Fruit fly (Drosophila melanogaster) whole organism: ENCODE measurements around the gene Sf3b3.

Experiments
- CG8478 ChIP-seq: fragments of >200 bp; optimal IDR thresholded peaks from 2 replicates; lab custom pipeline; 2018; ENCODE audit warnings: inconsistent platforms
- EcR ChIP-seq, 2 experiments: fragments of >200 bp; optimal IDR thresholded peaks; 2 replicates each; lab custom pipeline; 2017; ENCODE audit warnings: missing biosample characterization in 2 of 2, missing genetic modification characterization in 2 of 2, missing genetic modification reagents in 2 of 2
- psq ChIP-seq: fragments of >200 bp; optimal IDR thresholded peaks from 2 replicates; lab custom pipeline; 2017

DNA sequence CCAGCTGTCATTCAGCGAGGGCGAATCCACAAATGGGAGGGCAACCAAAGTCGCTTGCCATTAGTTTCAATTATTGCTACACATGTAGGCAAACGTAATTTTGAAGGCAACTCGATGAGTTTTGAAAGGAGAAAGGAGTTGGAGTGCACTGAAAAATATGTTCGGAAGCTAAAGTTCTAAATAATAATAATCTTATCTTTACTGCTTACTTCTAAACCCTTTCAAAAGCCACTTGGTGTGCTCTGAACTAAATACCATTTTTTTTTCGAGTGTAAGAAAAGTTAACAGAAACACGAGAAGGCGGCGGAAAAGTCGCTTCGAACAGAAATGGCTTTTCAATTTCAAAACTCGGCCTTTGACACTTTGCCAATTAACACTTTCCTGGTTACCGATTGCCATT is 10.4 kb upstream of the Sf3b3 start, which contains the start of gene Cep290:
- TF ChIP-seq CG8478 (no peak), EcR (GFP tag; optimal IDR thresholded peaks at IDR 0.05; lab: Kevin White, UChicago) (no peak), psq (lab: Kevin White, UChicago) (no peak)
